Worm (Caenorhabditis elegans): ENCODE data around the gene Y54G2A.76.

The Y54G2A.76 gene

DNA sequence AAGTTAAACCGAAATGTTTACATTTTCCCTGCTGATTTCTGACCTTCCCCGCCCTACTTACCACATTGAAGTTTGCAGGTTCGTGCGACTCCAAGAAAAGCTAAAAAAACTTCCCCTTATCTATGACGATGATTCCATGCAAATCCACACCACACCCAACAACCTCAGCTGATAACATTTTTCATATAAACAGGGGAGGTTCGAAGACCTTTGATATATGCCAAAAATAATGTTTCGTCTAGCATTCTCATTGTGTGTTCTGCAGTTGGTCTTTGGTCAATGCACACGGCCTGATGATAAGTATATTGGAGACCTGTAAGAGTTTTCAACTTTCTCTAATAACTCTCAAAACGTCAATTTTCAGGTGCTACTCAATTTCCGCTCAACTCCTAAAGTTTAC lies 45.0 kb downstream of the Y54G2A.76 start:
- TF ChIP-seq daf-16 (GFP tag; optimal IDR thresholded peaks at IDR 0.05) (no peak), daf-16 (tag; optimal IDR thresholded peaks at IDR 0.05) (peak; percentile 80), nhr-28 (tag; optimal IDR thresholded peaks at IDR 0.05) (peak; percentile 27), nhr-48 (tag; optimal IDR thresholded peaks at IDR 0.05) (no peak), F37D6.2 (tag; optimal IDR thresholded peaks at IDR 0.05) (no peak), hlh-11 (tag; optimal IDR thresholded peaks at IDR 0.05) (peak; percentile 43), dve-1 (tag; optimal IDR thresholded peaks at IDR 0.05; ENCODE audit: insufficient read depth) (peak; percentile 27), pqm-1 (tag; optimal IDR thresholded peaks at IDR 0.05) (peak; percentile 27), dmd-6 (GFP tag; IDR thresholded peaks at IDR 0.05) (peak; percentile 67), nhr-76 (tag; optimal IDR thresholded peaks at IDR 0.05) (no peak), zfp-2 (tag; optimal IDR thresholded peaks at IDR 0.05) (no peak), snpc-4 (tag; optimal IDR thresholded peaks at IDR 0.05) (no peak)

DNA sequence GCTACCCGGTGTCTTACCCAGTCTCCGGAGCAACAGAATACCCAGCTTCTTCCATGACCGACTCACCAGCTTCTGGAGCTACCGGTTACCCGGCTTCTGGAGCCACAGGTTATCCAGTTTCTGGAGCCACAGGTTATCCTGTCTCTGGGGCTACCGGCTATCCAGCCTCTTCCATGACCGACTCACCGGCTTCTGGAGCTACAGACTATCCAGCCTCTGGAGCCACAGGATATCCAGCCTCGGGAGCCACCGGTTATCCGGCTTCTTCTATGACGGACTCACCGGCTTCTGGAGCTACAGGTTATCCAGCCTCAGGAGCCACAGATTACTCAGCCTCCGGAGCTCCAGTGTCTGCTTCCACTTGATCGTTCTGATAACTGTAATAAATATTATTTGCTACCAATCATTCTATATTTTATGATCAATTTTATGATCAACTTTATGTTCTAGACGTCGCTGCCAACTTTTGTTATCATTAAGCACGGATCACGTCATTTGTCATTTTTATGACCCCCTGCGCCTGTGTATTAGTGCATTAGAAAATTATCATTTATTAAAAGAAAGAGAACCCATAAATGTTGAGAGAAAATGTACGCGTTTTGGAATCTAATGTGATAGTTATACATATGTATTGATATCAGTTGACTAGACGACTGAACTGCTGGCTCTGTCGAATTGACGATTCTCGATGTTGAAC lies 46.0 kb downstream of the Y54G2A.76 start:
- TF ChIP-seq D1046.2 (GFP tag; IDR thresholded peaks at IDR 0.05) (no peak), aha-1 (tag) (no peak), ZK337.2 (GFP tag; IDR thresholded peaks at IDR 0.05) (no peak), dpl-1 (GFP tag; optimal IDR thresholded peaks at IDR 0.05) (no peak), F49E8.2 (tag; optimal IDR thresholded peaks at IDR 0.05; ENCODE audit: borderline replicate concordance) (no peak), pqm-1 (tag; optimal IDR thresholded peaks at IDR 0.05) (peak; percentile 85), ztf-11 (tag; optimal IDR thresholded peaks at IDR 0.05) (no peak), fos-1 (tag; optimal IDR thresholded peaks at IDR 0.05) (no peak), spr-1 (tag; optimal IDR thresholded peaks at IDR 0.05) (no peak), rbr-2 (tag; optimal IDR thresholded peaks at IDR 0.05) (no peak), ZK546.5 (tag; optimal IDR thresholded peaks at IDR 0.05) (no peak), lin-39 (tag; optimal IDR thresholded peaks at IDR 0.05) (no peak), nhr-77 (tag; optimal IDR thresholded peaks at IDR 0.05) (peak; percentile 32), lin-38 (GFP tag; IDR thresholded peaks at IDR 0.05) (no peak), lin-1 (GFP tag; IDR thresholded peaks at IDR 0.05) (no peak), F37D6.2 (tag; optimal IDR thresholded peaks at IDR 0.05) (no peak), lin-15B (tag; optimal IDR thresholded peaks at IDR 0.05) (no peak), lir-3 (tag; optimal IDR thresholded peaks at IDR 0.05) (no peak), dmd-8 (GFP tag; IDR thresholded peaks at IDR 0.05) (no peak), F10B5.3 (tag; optimal IDR thresholded peaks at IDR 0.05) (no peak), skn-1 (tag; optimal IDR thresholded peaks at IDR 0.05) (no peak), daf-16 (GFP tag; optimal IDR thresholded peaks at IDR 0.05) (peak in 1 of 2 experiments; percentile 39), daf-16 (tag; optimal IDR thresholded peaks at IDR 0.05) (peak; percentile 94), nhr-25 (tag; optimal IDR thresholded peaks at IDR 0.05; ENCODE audit: borderline replicate concordance, insufficient read depth) (no peak), madf-9 (GFP tag; conservative IDR thresholded peaks at IDR 0.05) (no peak), tag-97 (GFP tag; IDR thresholded peaks at IDR 0.05) (no peak), zfp-3 (GFP tag; conservative IDR thresholded peaks at IDR 0.05) (no peak), Y75B8A.6 (GFP tag; IDR thresholded peaks at IDR 0.05) (no peak), R02D3.7 (tag; optimal IDR thresholded peaks at IDR 0.05) (no peak), egl-43 (GFP tag; IDR thresholded peaks at IDR 0.05) (0 out of 2 replicates have a peak, but pooled peaks have one; percentile 8), lin-13 (GFP tag; optimal IDR thresholded peaks at IDR 0.05) (no peak), nhr-28 (tag; optimal IDR thresholded peaks at IDR 0.05) (peak; percentile 73), madf-5 (GFP tag; IDR thresholded peaks at IDR 0.05) (no peak), nhr-6 (tag; optimal IDR thresholded peaks at IDR 0.05) (no peak), T20F7.1 (GFP tag; optimal IDR thresholded peaks at IDR 0.05) (no peak), ceh-62 (tag; optimal IDR thresholded peaks at IDR 0.05) (no peak), zip-11 (GFP tag; IDR thresholded peaks at IDR 0.05) (no peak), nhr-48 (tag; optimal IDR thresholded peaks at IDR 0.05) (peak; percentile 60), nhr-237 (tag; optimal IDR thresholded peaks at IDR 0.05) (no peak), php-3 (GFP tag; IDR thresholded peaks at IDR 0.05) (peak; percentile 100), zag-1 (tag; optimal IDR thresholded peaks at IDR 0.05) (no peak), pha-4 (GFP tag; IDR thresholded peaks at IDR 0.05) (no peak), pha-4 (tag; optimal IDR thresholded peaks at IDR 0.05) (no peak), snpc-1.2 (GFP tag; IDR thresholded peaks at IDR 0.05) (no peak)

All from whole organism, L4 larva.